Worm (Caenorhabditis elegans): ENCODE results near the gene T08G5.15.

The T08G5.15 gene

DNA sequence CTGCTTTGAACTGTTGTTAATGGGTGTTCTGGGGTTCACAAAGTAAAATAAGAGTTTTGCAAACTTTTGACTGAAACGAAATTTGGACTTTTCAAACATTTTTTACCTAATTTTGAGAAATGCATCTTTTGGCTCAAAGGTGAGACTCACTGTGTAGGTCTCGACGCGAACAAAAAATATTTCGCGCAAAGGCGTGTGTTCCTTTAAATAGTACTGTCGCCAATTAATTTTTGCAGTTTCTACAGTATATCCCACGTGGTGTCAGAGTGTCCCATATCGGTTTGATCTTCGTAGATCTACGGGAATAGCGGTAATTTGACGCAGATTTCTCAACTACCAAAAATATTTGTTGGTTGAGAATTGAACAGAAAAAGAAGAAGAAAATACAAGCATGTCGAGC is 9.3 kb downstream of the T08G5.15 start (continued):
- TF ChIP-seq him-1 (tag; optimal IDR thresholded peaks at IDR 0.05) (no peak), chd-7 (tag; optimal IDR thresholded peaks at IDR 0.05) (no peak)

DNA sequence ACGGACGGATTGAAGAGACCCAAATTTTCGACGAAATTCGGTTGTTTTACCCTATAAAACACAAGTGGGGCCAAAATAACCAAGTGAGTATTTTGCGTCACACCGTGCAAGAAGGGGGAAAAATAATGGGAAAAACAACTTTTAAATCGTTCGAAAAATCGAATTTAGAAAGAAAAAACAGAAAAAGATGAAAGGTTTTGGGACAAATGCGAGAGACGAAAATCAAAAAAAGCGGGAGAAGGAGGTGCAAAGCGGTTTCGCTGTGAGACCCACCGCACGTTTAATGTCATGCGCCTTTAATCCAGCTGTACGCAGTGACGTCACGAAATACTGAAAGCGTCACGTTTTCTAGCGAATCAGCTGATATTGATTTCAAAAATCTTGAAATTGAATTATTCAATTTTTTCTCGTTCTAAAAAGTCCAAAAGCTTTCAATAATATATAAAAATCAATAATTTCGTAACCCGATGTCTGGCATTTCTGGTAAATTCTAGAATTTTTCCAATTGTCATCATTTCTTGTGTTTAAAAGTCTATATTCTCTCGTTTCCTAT is 10.9 kb downstream of the T08G5.15 start, which contains the start of the genes ddx-17 and aip-1:
Gene ddx-17 (minus strand): TSS at position 51 of the 553 bp plus-strand sequence.
Gene aip-1 (plus strand): TSS at position 332 of the 553 bp plus-strand sequence.
- no peak for TF ChIP-seq ets-4 (GFP tag; optimal IDR thresholded peaks at IDR 0.05)
- TF ChIP-seq hsf-1 (GFP tag; IDR thresholded peaks at IDR 0.05) = peak; percentile 81
- TF ChIP-seq efl-1 (GFP tag; optimal IDR thresholded peaks at IDR 0.05) = peak; percentile 81
- TF ChIP-seq mcd-1 (GFP tag; IDR thresholded peaks at IDR 0.05) = peak; percentile 71
- no peak for TF ChIP-seq unc-130 (GFP tag; optimal IDR thresholded peaks at IDR 0.05)
- no peak for TF ChIP-seq ceh-79 (tag; optimal IDR thresholded peaks at IDR 0.05)
- peak; percentile 92 for TF ChIP-seq atf-7 (tag; optimal IDR thresholded peaks at IDR 0.05)
- peak; percentile 40; the same call in 1 of the 2 replicates for TF ChIP-seq hmg-1.2 (GFP tag; IDR thresholded peaks at IDR 0.05)
- TF ChIP-seq dpl-1 (GFP tag; optimal IDR thresholded peaks at IDR 0.05) = peak; percentile 57
- no peak for TF ChIP-seq Y79H2A.3 (GFP tag; conservative IDR thresholded peaks at IDR 0.05)
- TF ChIP-seq F55B11.4 (tag; optimal IDR thresholded peaks at IDR 0.05; ENCODE audit: borderline replicate concordance, insufficient read depth) = no peak
- no peak for TF ChIP-seq nfya-2 (GFP tag; IDR thresholded peaks at IDR 0.05)
- no peak for TF ChIP-seq nhr-90 (tag; optimal IDR thresholded peaks at IDR 0.05)
- peak; percentile 66 for TF ChIP-seq snpc-3.4 (tag; optimal IDR thresholded peaks at IDR 0.05)
- peak; percentile 5 for TF ChIP-seq ZK185.1 (tag; optimal IDR thresholded peaks at IDR 0.05; ENCODE audit: poor library complexity, severe bottlenecking)
- TF ChIP-seq madf-3 (GFP tag; IDR thresholded peaks at IDR 0.05) = peak; percentile 76
- TF ChIP-seq attf-6 (GFP tag; IDR thresholded peaks at IDR 0.05) = no peak
- TF ChIP-seq F22D6.2 (tag; optimal IDR thresholded peaks at IDR 0.05) = no peak
- no peak for TF ChIP-seq ztf-3 (GFP tag; optimal IDR thresholded peaks at IDR 0.05)
- no peak for TF ChIP-seq nfya-1 (tag; optimal IDR thresholded peaks at IDR 0.05; ENCODE audit: borderline replicate concordance, insufficient read depth)
- TF ChIP-seq F10E7.11 (tag; optimal IDR thresholded peaks at IDR 0.05) = no peak
- TF ChIP-seq T07F8.4 (tag; optimal IDR thresholded peaks at IDR 0.05) = no peak
- peak; percentile 45; the same call in 1 of the 2 replicates for TF ChIP-seq B0336.3 (GFP tag; IDR thresholded peaks at IDR 0.05)
- no peak for TF ChIP-seq mxl-1 (tag; optimal IDR thresholded peaks at IDR 0.05)
- no peak for TF ChIP-seq lag-1 (GFP tag; IDR thresholded peaks at IDR 0.05)
- peak; percentile 74 for TF ChIP-seq rcor-1 (GFP tag; IDR thresholded peaks at IDR 0.05)
- peak; percentile 29 for TF ChIP-seq rpc-1 (optimal IDR thresholded peaks at IDR 0.05)
- TF ChIP-seq rpc-1 (tag; optimal IDR thresholded peaks at IDR 0.05) = no peak
- TF ChIP-seq C06A6.2 (GFP tag; conservative IDR thresholded peaks at IDR 0.05) = 0 out of 2 replicates have a peak, but pooled peaks have one; percentile 16
- TF ChIP-seq tlf-1 (GFP tag; optimal IDR thresholded peaks at IDR 0.05) = peak; percentile 52
- no peak for TF ChIP-seq somi-1 (GFP tag; optimal IDR thresholded peaks at IDR 0.05)
- no peak for TF ChIP-seq ccch-3 (GFP tag; optimal IDR thresholded peaks at IDR 0.05)
- peak; percentile 58 for TF ChIP-seq lin-54 (GFP tag; optimal IDR thresholded peaks at IDR 0.05)
- TF ChIP-seq aptf-2 (GFP tag; conservative IDR thresholded peaks at IDR 0.05) = no peak
- no peak for TF ChIP-seq bed-1 (GFP tag; IDR thresholded peaks at IDR 0.05)
- TF ChIP-seq Y56A3A.18 (GFP tag; IDR thresholded peaks at IDR 0.05) = no peak
- peak; percentile 25; the same call in 1 of the 2 replicates for TF ChIP-seq Y95B8A.8 (GFP tag; IDR thresholded peaks at IDR 0.05)
- peak; percentile 76 for TF ChIP-seq ekl-4 (GFP tag; IDR thresholded peaks at IDR 0.05)
- 0 out of 2 replicates have a peak, but pooled peaks have one; percentile 12 for TF ChIP-seq attf-3 (GFP tag; conservative IDR thresholded peaks at IDR 0.05)
- peak; percentile 55 for TF ChIP-seq tbp1 (GFP tag; optimal IDR thresholded peaks at IDR 0.05)
- TF ChIP-seq K12H6.12 (tag; optimal IDR thresholded peaks at IDR 0.05) = peak; percentile 37
- TF ChIP-seq snpc-1.3 (tag; optimal IDR thresholded peaks at IDR 0.05; ENCODE audit: insufficient read depth) = no peak
- no peak for TF ChIP-seq Y53F4B.3 (GFP tag; IDR thresholded peaks at IDR 0.05)
- TF ChIP-seq nfyb-1 (GFP tag; IDR thresholded peaks at IDR 0.05) = peak; percentile 56
- peak; percentile 52 for TF ChIP-seq ceh-27 (GFP tag; optimal IDR thresholded peaks at IDR 0.05)
